Worm (Caenorhabditis elegans) whole organism, L4/young adult: ENCODE measurements around the gene F54C8.6.

Experiments
- W03F9.2 ChIP-seq: fragments of 150-350 bp; optimal IDR thresholded peaks from 2 replicates; lab custom pipeline; 2014; ENCODE audit warnings: missing biosample characterization, missing genetic modification characterization
- dao-5 ChIP-seq: sonication (generic microtip); optimal IDR thresholded peaks from 2 replicates; lab custom pipeline; 2016; ENCODE audit warnings: missing genotype, missing genetic modification characterization, moderate library complexity, missing compliant biosample characterization

DNA sequence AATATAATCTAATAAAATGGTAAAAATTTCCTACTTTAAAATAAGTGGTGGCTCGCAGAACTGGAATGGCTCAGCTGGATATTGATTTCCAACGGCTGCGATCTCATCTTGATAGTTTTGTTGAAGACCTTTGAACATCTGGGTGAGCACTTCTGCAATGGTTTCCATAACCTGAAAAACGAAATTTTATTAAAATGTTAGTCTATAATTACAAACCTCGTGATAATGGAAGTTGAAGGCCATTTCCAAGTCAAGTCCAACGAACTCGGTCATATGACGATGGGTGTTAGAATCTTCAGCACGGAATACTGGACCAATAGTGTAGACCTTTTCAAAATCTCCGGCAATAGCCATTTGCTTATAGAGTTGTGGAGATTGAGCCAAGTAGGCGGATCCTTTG lies 40.1 kb upstream of the F54C8.6 start:
- TF ChIP-seq dao-5 (tag; lab: Kevin White, UChicago) = no peak
- TF ChIP-seq W03F9.2 (tag; lab: Kevin White, UChicago) = no peak
